Worm (Caenorhabditis elegans) whole organism, young adult: Measurements from ENCODE around the gene F19C6.4.

Experiments used
- B0019.2 ChIP-seq: fragments of 200-800 bp; sonication (Bioruptor generic); conservative IDR thresholded peaks from 2 replicates; pipeline ENCODE4 v1.3.6; 2022; ENCODE audit warnings: missing genetic modification reagents, missing genetic modification characterization, missing compliant biosample characterization
- B0336.3 ChIP-seq: fragments of 200-800 bp; sonication (Bioruptor generic); IDR thresholded peaks from 2 replicates; pipeline ENCODE4 v1.3.6; 2022; ENCODE audit warnings: missing genetic modification characterization, missing compliant biosample characterization
- F10E7.11 ChIP-seq: sonication (generic microtip); optimal IDR thresholded peaks from 2 replicates; lab custom pipeline; 2017; ENCODE audit warnings: mild to moderate bottlenecking, missing genetic modification characterization, moderate library complexity, missing compliant biosample characterization
- F57A8.1 ChIP-seq: fragments of 200-800 bp; sonication (Bioruptor generic); optimal IDR thresholded peaks from 2 replicates; lab custom pipeline; 2018; ENCODE audit warnings: mild to moderate bottlenecking, missing genetic modification characterization, moderate library complexity, missing compliant biosample characterization
- T07F8.4 ChIP-seq: sonication (generic microtip); optimal IDR thresholded peaks from 2 replicates; lab custom pipeline; 2016; ENCODE audit warnings: mild to moderate bottlenecking, missing genetic modification characterization, moderate library complexity, missing compliant biosample characterization
- cebp-1 ChIP-seq, 2 experiments: fragments of 200-800 bp in 1 of 2; sonication (Bioruptor generic) in 1 of 2; sonication (generic microtip) in 1 of 2; IDR thresholded peaks in 1 of 2; optimal IDR thresholded peaks in 1 of 2; 2 replicates each; pipeline versions ENCODE4 v1.3.6 to Lab custom; 2017 to 2022; ENCODE audit warnings: missing compliant biosample characterization in 2 of 2, missing genetic modification characterization in 2 of 2, mild to moderate bottlenecking in 1 of 2, missing genetic modification reagents in 1 of 2, moderate library complexity in 1 of 2
- cebp-2 ChIP-seq: fragments of 200-800 bp; sonication (Bioruptor generic); IDR thresholded peaks from 2 replicates; pipeline ENCODE4 v1.3.6; 2022; ENCODE audit warnings: missing genetic modification characterization, missing compliant biosample characterization
- ceh-79 ChIP-seq: sonication (generic microtip); optimal IDR thresholded peaks from 2 replicates; lab custom pipeline; 2017; ENCODE audit warnings: mild to moderate bottlenecking, missing genetic modification characterization, missing compliant biosample characterization
- die-1 ChIP-seq: sonication (generic microtip); optimal IDR thresholded peaks from 2 replicates; lab custom pipeline; 2016; ENCODE audit warnings: missing genotype, mild to moderate bottlenecking, missing genetic modification characterization, missing compliant biosample characterization
- dpff-1 ChIP-seq: sonication (generic microtip); optimal IDR thresholded peaks from 2 replicates; lab custom pipeline; 2017; ENCODE audit warnings: mild to moderate bottlenecking, missing genetic modification characterization, missing compliant biosample characterization
- efl-1 ChIP-seq: fragments of 150-350 bp; optimal IDR thresholded peaks from 2 replicates; lab custom pipeline; 2014; ENCODE audit warnings: missing biosample characterization, missing genetic modification reagents, missing genetic modification characterization
- egl-18 ChIP-seq: fragments of 200-800 bp; sonication (Bioruptor generic); IDR thresholded peaks from 2 replicates; pipeline ENCODE4 v1.3.6; 2022; ENCODE audit warnings: missing genetic modification reagents, missing genetic modification characterization, missing compliant biosample characterization
- ekl-4 ChIP-seq: fragments of 200-800 bp; sonication (Bioruptor generic); IDR thresholded peaks from 2 replicates; pipeline ENCODE4 v1.3.6; 2022; ENCODE audit warnings: missing genetic modification reagents, missing genetic modification characterization, missing compliant biosample characterization
- fkh-3 ChIP-seq: sonication (generic microtip); optimal IDR thresholded peaks from 2 replicates; lab custom pipeline; 2016; ENCODE audit warnings: mild to moderate bottlenecking, missing genetic modification characterization, missing compliant biosample characterization
- gei-17 ChIP-seq: fragments of 200-800 bp; sonication (Bioruptor generic); optimal IDR thresholded peaks from 2 replicates; lab custom pipeline; 2018; ENCODE audit warnings: mild to moderate bottlenecking, missing genetic modification characterization, missing compliant biosample characterization
- hmg-20 ChIP-seq: fragments of 200-800 bp; sonication (Bioruptor generic); IDR thresholded peaks from 2 replicates; pipeline ENCODE4 v1.3.6; 2022; ENCODE audit warnings: missing genetic modification reagents, missing genetic modification characterization, missing compliant biosample characterization
- lag-1 ChIP-seq: fragments of 200-800 bp; sonication (Bioruptor generic); IDR thresholded peaks from 2 replicates; pipeline ENCODE4 v1.3.6; 2022; ENCODE audit warnings: missing genetic modification reagents, missing genetic modification characterization, missing compliant biosample characterization
- let-526 ChIP-seq: fragments of 200-800 bp; sonication (Bioruptor generic); IDR thresholded peaks from 2 replicates; pipeline ENCODE4 v1.3.6; 2022; ENCODE audit warnings: missing genetic modification reagents, missing genetic modification characterization, missing compliant biosample characterization
- let-607 ChIP-seq, 2 experiments: fragments of 200-800 bp in 1 of 2; sonication (Bioruptor generic) in 1 of 2; sonication (generic microtip) in 1 of 2; optimal IDR thresholded peaks; 2 replicates each; lab custom pipeline; 2016 to 2018; ENCODE audit warnings: mild to moderate bottlenecking in 2 of 2, missing compliant biosample characterization in 2 of 2, missing genetic modification characterization in 2 of 2, moderate library complexity in 2 of 2, missing genotype in 1 of 2
- lsy-27 ChIP-seq: sonication (generic microtip); optimal IDR thresholded peaks from 2 replicates; lab custom pipeline; 2017; ENCODE audit warnings: missing genetic modification characterization, mild to moderate bottlenecking, missing compliant biosample characterization, antibody characterized with exemption, missing genotype, borderline replicate concordance; ENCODE audit not compliant: insufficient read depth
- madf-10 ChIP-seq: sonication (generic microtip); optimal IDR thresholded peaks from 2 replicates; lab custom pipeline; 2016; ENCODE audit warnings: mild to moderate bottlenecking, missing genetic modification characterization, missing compliant biosample characterization
- madf-6 ChIP-seq: fragments of 200-800 bp; sonication (Bioruptor generic); IDR thresholded peaks from 2 replicates; pipeline ENCODE4 v1.3.6; 2022; ENCODE audit warnings: missing genetic modification reagents, missing genetic modification characterization, missing compliant biosample characterization
- mes-4 ChIP-seq: sonication (generic microtip); optimal IDR thresholded peaks from 2 replicates; lab custom pipeline; 2016; ENCODE audit warnings: missing genotype, missing genetic modification characterization, missing compliant biosample characterization
- nfyb-1 ChIP-seq: fragments of 200-800 bp; sonication (Bioruptor generic); IDR thresholded peaks from 2 replicates; pipeline ENCODE4 v1.3.6; 2022; ENCODE audit warnings: missing genetic modification reagents, missing genetic modification characterization, missing compliant biosample characterization
- nhr-80 ChIP-seq: sonication (generic microtip); optimal IDR thresholded peaks from 2 replicates; lab custom pipeline; 2016; ENCODE audit warnings: missing genetic modification characterization, missing compliant biosample characterization
- nhr-90 ChIP-seq: sonication (generic microtip); optimal IDR thresholded peaks from 2 replicates; lab custom pipeline; 2016; ENCODE audit warnings: missing genotype, mild to moderate bottlenecking, missing genetic modification characterization, missing compliant biosample characterization
- snpc-4 ChIP-seq, 5 experiments: fragments of 150-350 bp in 1 of 5; sonication (generic microtip) in 4 of 5; optimal IDR thresholded peaks; 2 replicates each; lab custom pipeline; 2014 to 2018; ENCODE audit warnings: missing genetic modification characterization in 5 of 5, missing biosample characterization in 3 of 5, antibody characterized with exemption in 2 of 5, mild to moderate bottlenecking in 2 of 5, missing compliant biosample characterization in 2 of 5, missing genotype in 2 of 5, moderate library complexity in 2 of 5, missing genetic modification reagents in 1 of 5
- unc-62 ChIP-seq: fragments of 150-350 bp; optimal IDR thresholded peaks from 2 replicates; lab custom pipeline; 2014; ENCODE audit warnings: missing biosample characterization, missing genetic modification reagents, missing genetic modification characterization
- zfh-2 ChIP-seq: fragments of 200-800 bp; sonication (Bioruptor generic); conservative IDR thresholded peaks from 2 replicates; pipeline ENCODE4 v1.3.6; 2022; ENCODE audit warnings: missing genetic modification reagents, missing genetic modification characterization, missing compliant biosample characterization
- ztf-22 ChIP-seq: fragments of 200-800 bp; sonication (Bioruptor generic); optimal IDR thresholded peaks from 2 replicates; lab custom pipeline; 2018; ENCODE audit warnings: mild to moderate bottlenecking, missing genetic modification characterization, moderate library complexity, missing compliant biosample characterization

Gene F19C6.4

DNA sequence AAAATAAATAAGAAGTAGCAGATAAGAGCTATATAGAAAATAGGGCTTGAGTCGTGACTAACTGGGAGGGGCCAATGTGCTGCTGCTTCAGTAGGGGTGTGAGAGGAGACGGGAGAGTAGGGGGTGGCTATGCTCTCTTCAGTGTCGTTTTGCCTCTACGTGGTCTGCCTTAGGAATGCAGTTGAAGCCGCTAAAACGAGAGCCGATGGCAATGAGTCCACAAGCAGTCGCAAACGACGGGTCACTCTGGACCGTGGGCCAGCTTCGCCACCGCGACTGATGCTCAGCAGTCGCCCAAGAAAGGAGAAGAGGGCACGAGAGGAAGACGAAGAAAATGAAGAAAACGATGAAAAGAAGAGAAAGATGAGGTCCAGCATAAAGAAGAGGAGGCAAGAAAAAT lies 18.6 kb downstream of the F19C6.4 start, which contains the start of gene grk-1:
grk-1 (minus strand) TSS at position 17 of the 400 bp plus-strand sequence.
- no peak for TF ChIP-seq egl-18

DNA sequence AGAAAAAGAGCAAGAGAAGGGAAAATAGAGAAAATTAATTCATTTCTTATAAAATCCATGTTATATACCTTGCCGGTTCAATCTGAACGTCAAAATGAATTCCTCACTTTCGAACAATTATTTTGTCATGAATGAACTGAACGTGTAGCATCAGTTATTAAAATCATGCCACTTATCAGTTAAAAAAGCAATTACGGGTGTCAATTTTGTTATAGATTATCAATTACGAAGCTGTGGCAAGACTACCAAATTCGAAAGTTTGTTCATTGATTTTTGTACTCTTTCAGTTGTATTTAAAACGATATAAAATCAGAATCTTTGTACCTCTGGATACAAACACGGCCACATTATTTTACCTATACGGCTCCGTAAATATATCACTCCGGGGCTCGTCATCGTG lies 20.5 kb downstream of the F19C6.4 start:
- TF ChIP-seq nfyb-1 (GFP tag; lab: Robert Waterston, UW) (no peak), cebp-2 (no peak), mes-4 (tag; lab: Kevin White, UChicago) (no peak), nhr-80 (tag; lab: Kevin White, UChicago) (peak; percentile 61)

DNA sequence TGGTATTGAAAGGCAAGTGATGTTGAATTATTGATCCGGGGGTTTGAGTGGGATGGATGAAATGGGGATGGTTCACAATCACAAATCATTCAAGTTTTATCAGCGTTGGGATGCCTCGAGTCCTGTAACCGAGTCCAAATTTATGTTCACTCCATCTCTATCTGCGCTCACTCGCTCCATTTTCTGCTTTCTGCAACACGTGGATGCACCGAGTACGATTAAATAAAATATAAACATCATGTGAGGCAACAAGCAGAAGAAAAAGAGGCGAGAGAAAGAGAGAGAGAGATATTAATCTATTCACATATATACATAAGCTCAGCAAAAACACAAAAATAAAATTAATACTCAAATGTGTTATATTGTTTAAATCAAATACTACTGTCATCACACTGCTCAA lies 24.7 kb downstream of the F19C6.4 start:
- no peak for TF ChIP-seq cebp-1 (GFP tag; IDR thresholded peaks at IDR 0.05; lab: Robert Waterston, UW)
- no peak for TF ChIP-seq cebp-1 (tag; optimal IDR thresholded peaks at IDR 0.05; lab: Kevin White, UChicago)
- no peak for TF ChIP-seq dpff-1
- TF ChIP-seq hmg-20 (GFP tag; lab: Robert Waterston, UW) = no peak
- no peak for TF ChIP-seq madf-10
- no peak for TF ChIP-seq let-526 (GFP tag; lab: Robert Waterston, UW)
- TF ChIP-seq fkh-3 (tag; lab: Kevin White, UChicago) = no peak
- TF ChIP-seq unc-62 (GFP tag; lab: Kevin White, UChicago) = no peak
- no peak for TF ChIP-seq nhr-80 (tag; lab: Kevin White, UChicago)
- no peak for TF ChIP-seq gei-17 (GFP tag; lab: Kevin White, UChicago)
- no peak for TF ChIP-seq egl-18
- no peak for TF ChIP-seq nhr-90 (tag; lab: Kevin White, UChicago)
- TF ChIP-seq, all 124 proteins: peak for 0

DNA sequence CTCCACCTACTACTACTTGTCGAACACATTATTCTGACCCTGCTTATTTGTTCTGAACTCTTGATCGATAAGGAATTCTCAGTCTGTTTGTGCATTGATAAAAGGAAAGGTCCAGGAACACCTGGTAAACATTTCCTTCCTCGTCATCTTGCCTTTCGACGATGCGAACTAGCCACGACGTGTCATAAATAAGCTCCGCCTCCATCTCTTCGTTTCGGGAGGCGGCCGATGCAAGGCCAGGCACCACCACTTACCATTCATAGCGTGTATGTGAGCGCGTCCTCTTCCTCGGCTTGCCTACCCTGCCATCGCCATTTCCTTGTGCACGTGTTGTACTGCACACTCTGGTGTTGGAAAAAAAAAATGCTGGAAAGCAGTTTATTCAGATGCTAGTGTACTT lies 28.9 kb downstream of the F19C6.4 start:
- TF ChIP-seq B0336.3 (GFP tag; lab: Robert Waterston, UW) = no peak
- TF ChIP-seq ztf-22 = no peak
- TF ChIP-seq let-607 (tag; optimal IDR thresholded peaks at IDR 0.05; lab: Kevin White, UChicago) = no peak
- no peak for TF ChIP-seq snpc-4 (GFP tag; optimal IDR thresholded peaks at IDR 0.05; lab: Kevin White, UChicago)
- peak in 2 of 4 experiments; percentile 63 to 71 for TF ChIP-seq snpc-4 (tag; optimal IDR thresholded peaks at IDR 0.05; lab: Kevin White, UChicago)
- TF ChIP-seq, all 124 proteins: peak for 1

DNA sequence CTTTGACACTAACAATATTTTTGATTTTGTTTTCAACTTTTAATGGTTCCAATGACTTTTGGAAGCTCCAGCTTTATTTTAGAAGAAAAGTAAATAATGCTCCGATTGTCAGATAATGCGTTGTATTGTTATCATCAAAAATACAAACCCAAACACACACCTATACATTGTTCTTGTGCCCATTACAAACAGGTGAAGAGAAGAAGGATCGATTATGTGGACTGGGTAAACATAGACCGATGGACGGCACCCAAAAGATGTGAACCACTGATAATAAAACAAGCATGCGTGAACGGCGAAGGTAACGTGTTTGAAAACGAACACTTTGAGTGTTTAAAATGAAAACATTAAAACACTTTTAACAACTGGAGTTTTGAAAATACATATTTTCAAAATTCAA lies 30.7 kb downstream of the F19C6.4 start:
- no peak for TF ChIP-seq ztf-22
- no peak for TF ChIP-seq ekl-4
- no peak for TF ChIP-seq T07F8.4 (tag; lab: Kevin White, UChicago)
- TF ChIP-seq madf-10 = no peak
- no peak for TF ChIP-seq lag-1 (GFP tag; lab: Robert Waterston, UW)
- no peak for TF ChIP-seq madf-6
- TF ChIP-seq B0019.2 (GFP tag; lab: Robert Waterston, UW) = no peak
- no peak for TF ChIP-seq F10E7.11 (tag; lab: Kevin White, UChicago)
- no peak for TF ChIP-seq zfh-2 (GFP tag; lab: Robert Waterston, UW)
- TF ChIP-seq die-1 (tag; lab: Kevin White, UChicago) = no peak
- TF ChIP-seq gei-17 (GFP tag; lab: Kevin White, UChicago) = no peak
- TF ChIP-seq efl-1 (GFP tag; lab: Kevin White, UChicago) = no peak
- TF ChIP-seq F57A8.1 = no peak
- TF ChIP-seq let-607 (tag; optimal IDR thresholded peaks at IDR 0.05; lab: Kevin White, UChicago) = no peak
- no peak for TF ChIP-seq ceh-79 (tag; lab: Kevin White, UChicago)
- TF ChIP-seq lsy-27 = no peak
- TF ChIP-seq nhr-90 (tag; lab: Kevin White, UChicago) = no peak
- TF ChIP-seq, all 124 proteins: peak for 0
